Fruit fly (Drosophila melanogaster): Measurements from ENCODE around the gene Tengl3.
A peak's percentile ranks its signal among the peaks of the same experiment; 100 is the strongest.

Tengl3 gene

DNA sequence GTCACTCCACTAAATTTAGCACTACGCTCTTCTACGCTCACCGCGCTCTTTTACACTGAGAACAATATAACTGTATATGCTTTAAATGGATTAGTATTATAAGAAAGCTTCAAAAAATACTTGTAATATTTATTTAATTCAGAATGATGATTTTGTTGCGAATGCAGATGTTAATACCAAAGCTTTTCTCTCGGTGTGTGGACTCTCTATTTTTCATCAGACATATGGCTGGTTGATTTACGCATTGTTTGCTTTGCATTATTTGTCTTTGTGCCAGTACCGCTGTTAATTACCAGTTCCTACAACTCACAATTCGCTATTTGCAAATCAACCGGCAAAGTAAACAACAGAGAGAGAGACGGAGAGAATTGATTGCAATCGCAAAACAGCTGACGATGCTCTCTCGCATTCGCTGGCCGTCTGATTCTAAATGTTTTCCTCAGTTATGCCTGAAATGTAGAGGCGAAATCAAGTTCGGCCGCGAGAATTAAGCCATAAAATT lies 16.4 kb downstream of the Tengl3 start (continued):
- TF ChIP-seq spab (GFP tag; optimal IDR thresholded peaks at IDR 0.05) (peak; percentile 99), eg (GFP tag; IDR thresholded peaks at IDR 0.05) (peak; percentile 100), fd85E (GFP tag; optimal IDR thresholded peaks at IDR 0.05) (peak; percentile 94), acj6 (GFP tag; optimal IDR thresholded peaks at IDR 0.05) (peak; percentile 98), CG11762 (GFP tag; optimal IDR thresholded peaks at IDR 0.05; ENCODE audit: insufficient read depth) (peak; percentile 97), esn (GFP tag; optimal IDR thresholded peaks at IDR 0.05) (peak; percentile 99), Sox14 (GFP tag; optimal IDR thresholded peaks at IDR 0.05) (peak; percentile 99), CG34406 (GFP tag; optimal IDR thresholded peaks at IDR 0.05) (peak; percentile 99), Blimp-1 (GFP tag; optimal IDR thresholded peaks at IDR 0.05) (peak; percentile 87), CG6792 (GFP tag; optimal IDR thresholded peaks at IDR 0.05) (peak; percentile 99), lz (GFP tag; optimal IDR thresholded peaks at IDR 0.05) (peak; percentile 98), fd59A (GFP tag; optimal IDR thresholded peaks at IDR 0.05) (peak; percentile 99)

DNA sequence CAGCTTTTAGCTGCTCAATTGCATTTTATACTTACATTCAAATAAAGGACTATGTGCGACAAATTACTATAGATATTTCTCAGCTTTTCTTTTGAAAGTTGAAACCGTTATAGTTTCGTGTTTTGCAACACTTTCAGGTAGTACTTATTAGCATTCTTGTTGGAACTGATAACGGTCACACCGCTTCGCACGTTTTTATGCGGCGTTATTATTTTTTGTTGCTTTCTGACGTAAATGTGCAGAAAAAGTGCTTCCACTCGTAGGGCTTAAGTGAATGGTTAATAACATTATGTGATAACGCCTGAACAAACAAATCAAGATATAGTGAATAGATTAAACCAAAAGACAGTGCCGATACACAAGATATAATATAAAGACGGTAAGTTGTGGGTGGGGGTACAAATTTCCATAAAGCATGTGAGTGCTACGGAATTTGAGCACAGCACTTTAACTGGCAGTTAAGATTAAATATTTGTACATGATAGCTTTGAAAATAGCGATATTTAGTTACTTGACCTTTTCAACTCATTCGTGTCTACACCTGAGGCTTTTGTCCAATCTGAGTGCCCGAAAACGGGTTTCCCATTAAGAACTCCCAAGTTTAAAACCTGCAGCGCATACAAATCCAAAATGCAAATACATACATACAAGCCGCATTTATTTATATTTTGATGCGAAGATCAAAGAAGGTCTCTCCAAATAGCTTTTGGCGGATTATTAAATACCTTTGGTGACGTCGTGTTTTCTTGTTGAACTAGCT lies 17.3 kb downstream of the Tengl3 start, which contains the start of gene papi:
Gene papi, plus strand, starts transcription at position 176 of the 760 bp plus-strand sequence.
- TF ChIP-seq Sox15 (GFP tag; optimal IDR thresholded peaks at IDR 0.05) (no peak), Sox14 (GFP tag; optimal IDR thresholded peaks at IDR 0.05) (no peak), Ets21C (GFP tag; optimal IDR thresholded peaks at IDR 0.05) (no peak), CG1621 (tag; optimal IDR thresholded peaks at IDR 0.05) (peak; percentile 4), fkh (GFP tag; optimal IDR thresholded peaks at IDR 0.05) (peak; percentile 31), dac (GFP tag; optimal IDR thresholded peaks at IDR 0.05) (no peak), svp (GFP tag) (peak; percentile 53), eg (GFP tag; IDR thresholded peaks at IDR 0.05) (no peak), CG34406 (GFP tag; optimal IDR thresholded peaks at IDR 0.05) (no peak), esn (GFP tag; optimal IDR thresholded peaks at IDR 0.05) (peak; percentile 16), topi (GFP tag; optimal IDR thresholded peaks at IDR 0.05) (no peak), Gug (GFP tag; IDR thresholded peaks at IDR 0.05) (no peak), CG8319 (GFP tag; optimal IDR thresholded peaks at IDR 0.05) (no peak), vri (GFP tag; optimal IDR thresholded peaks at IDR 0.05) (peak; percentile 26), Blimp-1 (GFP tag; optimal IDR thresholded peaks at IDR 0.05) (no peak), fd59A (GFP tag; optimal IDR thresholded peaks at IDR 0.05) (no peak), net (GFP tag; optimal IDR thresholded peaks at IDR 0.05) (no peak), Hr39 (GFP tag; optimal IDR thresholded peaks at IDR 0.05) (no peak), Eip78C (GFP tag) (peak; percentile 62)

DNA sequence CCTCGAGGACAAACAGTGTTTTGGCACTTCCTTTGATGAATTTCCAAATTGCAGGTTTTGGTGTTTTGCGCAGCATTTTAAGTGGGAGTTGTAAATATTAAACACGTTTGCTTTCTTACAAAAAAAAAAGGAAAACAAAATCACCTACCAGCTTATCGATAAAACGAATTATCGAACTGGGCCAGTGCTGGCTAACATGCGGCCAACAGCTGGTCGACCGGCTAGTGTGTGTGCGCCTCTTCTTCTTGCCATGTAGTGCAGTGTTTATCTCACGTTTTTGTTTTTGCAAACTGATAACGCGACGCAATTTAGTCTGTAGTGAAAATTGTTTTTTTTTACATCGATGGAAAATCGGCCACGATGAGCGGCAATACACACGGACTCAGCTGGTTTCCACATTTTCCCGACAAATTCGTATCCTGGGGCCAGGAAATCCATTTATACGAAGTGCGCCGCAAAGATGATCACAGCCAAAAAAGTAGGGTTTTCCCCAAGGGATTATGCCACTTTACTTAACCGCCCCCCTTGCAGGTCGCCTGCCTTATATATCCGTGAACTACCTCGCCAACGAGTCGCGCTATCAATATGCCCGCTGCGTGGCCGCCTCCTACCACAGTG lies 20.9 kb downstream of the Tengl3 start, which contains the start of the genes CG15386, CG42371 and mio:
Gene CG15386, minus strand, starts transcription at position 180 of the 618 bp plus-strand sequence.
Gene CG42371, minus strand, starts transcription at position 180 of the 618 bp plus-strand sequence.
Gene mio, plus strand, starts transcription at position 224 of the 618 bp plus-strand sequence.
- peak; percentile 11 for TF ChIP-seq Ets96B (tag; optimal IDR thresholded peaks at IDR 0.05)
- no peak for TF ChIP-seq CG15336 (GFP tag; IDR thresholded peaks at IDR 0.05)
- TF ChIP-seq CG8119 (GFP tag; IDR thresholded peaks at IDR 0.05), result no peak
- TF ChIP-seq OdsH (GFP tag; optimal IDR thresholded peaks at IDR 0.05), result no peak
- TF ChIP-seq esn (GFP tag; optimal IDR thresholded peaks at IDR 0.05), result peak; percentile 42
- peak; percentile 30 for TF ChIP-seq Sox14 (GFP tag; optimal IDR thresholded peaks at IDR 0.05)
- TF ChIP-seq CG8632 (GFP tag; optimal IDR thresholded peaks at IDR 0.05), result no peak
- TF ChIP-seq CG6808 (GFP tag; optimal IDR thresholded peaks at IDR 0.05), result no peak
- no peak for TF ChIP-seq CG9139 (GFP tag; optimal IDR thresholded peaks at IDR 0.05)
- TF ChIP-seq CG3032 (tag; optimal IDR thresholded peaks at IDR 0.05), result peak; percentile 5
- TF ChIP-seq Hr38 (GFP tag; optimal IDR thresholded peaks at IDR 0.05), result no peak
- peak; percentile 35 for TF ChIP-seq fkh (GFP tag; optimal IDR thresholded peaks at IDR 0.05)
- peak; percentile 59 for TF ChIP-seq Eip78C (GFP tag)
- TF ChIP-seq salr (GFP tag; optimal IDR thresholded peaks at IDR 0.05), result no peak
- no peak for TF ChIP-seq Smox (GFP tag; optimal IDR thresholded peaks at IDR 0.05)
- no peak for TF ChIP-seq vri (GFP tag; optimal IDR thresholded peaks at IDR 0.05)
- peak; percentile 11 for TF ChIP-seq CG6854 (GFP tag; optimal IDR thresholded peaks at IDR 0.05)
- peak; percentile 38 for TF ChIP-seq topi (GFP tag; optimal IDR thresholded peaks at IDR 0.05)
- no peak for TF ChIP-seq dsx (GFP tag; optimal IDR thresholded peaks at IDR 0.05; ENCODE audit: poor library complexity, severe bottlenecking)
- TF ChIP-seq CG11294 (GFP tag; IDR thresholded peaks at IDR 0.05), result no peak
- no peak for TF ChIP-seq Hr4 (GFP tag; optimal IDR thresholded peaks at IDR 0.05)
- no peak for TF ChIP-seq Hr39 (GFP tag; optimal IDR thresholded peaks at IDR 0.05)
- peak in 1 of 2 experiments; percentile 51 for TF ChIP-seq ss (GFP tag; optimal IDR thresholded peaks at IDR 0.05)
- peak; percentile 1 for TF ChIP-seq cyc (GFP tag; optimal IDR thresholded peaks at IDR 0.05)
- no peak for TF ChIP-seq CG11762 (GFP tag; optimal IDR thresholded peaks at IDR 0.05; ENCODE audit: insufficient read depth)

Data from whole organism, prepupa.